Worm (Caenorhabditis elegans): ENCODE results near the gene M03F4.4.
A peak's percentile ranks its signal among the peaks of the same experiment; 100 is the strongest.

DNA sequence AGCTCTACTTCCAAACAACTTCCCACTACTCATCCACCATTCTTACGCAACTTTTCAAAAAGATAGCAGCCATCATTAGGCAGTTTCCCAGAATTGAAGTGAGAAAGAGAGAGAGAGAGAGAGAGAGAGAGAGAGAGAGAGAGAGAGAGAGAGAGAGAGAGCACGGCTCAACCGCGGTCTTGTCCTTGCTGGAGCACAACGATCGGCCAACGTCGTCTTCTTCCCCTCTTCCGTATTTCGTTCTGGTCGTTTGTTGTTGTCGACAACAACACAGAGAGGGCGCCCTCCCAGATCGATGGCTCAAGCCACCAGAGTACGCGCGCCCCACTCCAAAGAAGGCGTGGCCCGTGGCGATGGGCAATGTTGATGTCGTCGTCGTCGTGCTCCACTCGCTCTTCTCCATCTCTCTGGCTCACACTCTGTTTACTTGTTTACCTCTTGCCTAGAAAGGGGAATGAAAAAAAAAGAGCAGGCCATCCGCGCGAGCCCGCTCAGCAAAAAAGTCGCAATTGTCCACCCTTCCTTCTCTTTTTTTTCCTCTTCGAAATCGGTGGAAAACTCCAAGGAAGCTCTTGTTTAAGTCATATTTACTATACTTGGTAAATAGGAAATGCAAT lies 24.9 kb upstream of the M03F4.4 start:
- no peak for TF ChIP-seq ama-1 (optimal IDR thresholded peaks at IDR 0.05)
- TF ChIP-seq lsy-2 (tag; optimal IDR thresholded peaks at IDR 0.05): peak in 1 of 2 experiments; percentile 50
- TF ChIP-seq unc-130 (GFP tag; optimal IDR thresholded peaks at IDR 0.05): no peak
- TF ChIP-seq zag-1 (tag; optimal IDR thresholded peaks at IDR 0.05): no peak
- peak in 1 of 2 experiments; percentile 55 for TF ChIP-seq unc-62 (GFP tag; optimal IDR thresholded peaks at IDR 0.05 in 1 of 2)
- TF ChIP-seq unc-62 (tag; optimal IDR thresholded peaks at IDR 0.05): no peak

Measured in whole organism, L4 larva.